Worm (Caenorhabditis elegans) whole organism, early embryonic: Measurements from ENCODE around the gene tbce-1.

Experiments
- B0310.2 ChIP-seq: sonication (generic microtip); optimal IDR thresholded peaks from 2 replicates; lab custom pipeline; 2016; ENCODE audit warnings: mild to moderate bottlenecking, missing genetic modification characterization, missing compliant biosample characterization
- F13C5.2 ChIP-seq: sonication (generic microtip); optimal IDR thresholded peaks from 2 replicates; lab custom pipeline; 2017; ENCODE audit warnings: mild to moderate bottlenecking, missing genetic modification characterization, inconsistent platforms, missing compliant biosample characterization
- aly-1 ChIP-seq: sonication (generic microtip); optimal IDR thresholded peaks from 2 replicates; lab custom pipeline; 2016; ENCODE audit warnings: missing genetic modification characterization, missing compliant biosample characterization
- ama-1 ChIP-seq: fragments of 150-350 bp; optimal IDR thresholded peaks from 2 replicates; lab custom pipeline; 2014
- ceh-13 ChIP-seq: fragments of 200-800 bp; sonication (Bioruptor generic); optimal IDR thresholded peaks from 2 replicates; lab custom pipeline; 2018; ENCODE audit warnings: mild to moderate bottlenecking, missing genetic modification characterization, missing compliant biosample characterization
- ceh-36 ChIP-seq: sonication (generic microtip); optimal IDR thresholded peaks from 2 replicates; lab custom pipeline; 2016; ENCODE audit warnings: missing genetic modification characterization, inconsistent platforms, missing compliant biosample characterization
- ets-7 ChIP-seq: sonication (generic microtip); optimal IDR thresholded peaks from 2 replicates; lab custom pipeline; 2016; ENCODE audit warnings: missing genotype, missing genetic modification characterization, missing compliant biosample characterization
- flt-1 ChIP-seq: fragments of 200-800 bp; sonication (Bioruptor generic); IDR thresholded peaks from 2 replicates; pipeline ENCODE4 v1.3.6; 2022; ENCODE audit warnings: missing genetic modification characterization, missing compliant biosample characterization
- hmbx-1 ChIP-seq: sonication (generic microtip); optimal IDR thresholded peaks from 2 replicates; lab custom pipeline; 2016; ENCODE audit warnings: mild to moderate bottlenecking, missing genetic modification characterization, missing compliant biosample characterization
- hmg-4 ChIP-seq: fragments of 200-800 bp; sonication (Bioruptor generic); optimal IDR thresholded peaks from 2 replicates; lab custom pipeline; 2018; ENCODE audit warnings: mild to moderate bottlenecking, missing genetic modification characterization, missing compliant biosample characterization
- hnd-1 ChIP-seq: sonication (generic microtip); optimal IDR thresholded peaks from 2 replicates; lab custom pipeline; 2016; ENCODE audit warnings: missing genetic modification characterization, missing compliant biosample characterization
- pes-1 ChIP-seq: fragments of 200-800 bp; sonication (Bioruptor generic); IDR thresholded peaks from 2 replicates; pipeline ENCODE4 v1.3.6; 2022; ENCODE audit warnings: missing genetic modification reagents, missing genetic modification characterization, missing compliant biosample characterization
- scrt-1 ChIP-seq: fragments of 200-800 bp; sonication (Bioruptor generic); IDR thresholded peaks from 2 replicates; pipeline ENCODE4 v1.3.6; 2022; ENCODE audit warnings: missing genetic modification characterization, missing compliant biosample characterization
- sea-1 ChIP-seq: fragments of 200-800 bp; sonication (Bioruptor generic); conservative IDR thresholded peaks from 2 replicates; pipeline ENCODE4 v1.3.6; 2022; ENCODE audit warnings: missing genetic modification characterization, missing compliant biosample characterization
- tbx-11 ChIP-seq: fragments of 200-800 bp; sonication (Bioruptor generic); IDR thresholded peaks from 2 replicates; pipeline ENCODE4 v1.3.6; 2022; ENCODE audit warnings: missing genetic modification characterization, missing compliant biosample characterization
- tbx-37 ChIP-seq: fragments of 200-800 bp; sonication (Bioruptor generic); conservative IDR thresholded peaks from 2 replicates; pipeline ENCODE4 v1.3.6; 2022; ENCODE audit warnings: missing genetic modification reagents, missing genetic modification characterization, missing compliant biosample characterization
- tra-4 ChIP-seq: sonication (generic microtip); optimal IDR thresholded peaks from 2 replicates; lab custom pipeline; 2017; ENCODE audit warnings: missing genetic modification characterization, missing compliant biosample characterization

The tbce-1 gene

ce11 chrIV:8262671-8263070, 31.8 kb upstream of the tbce-1 start:
- TF ChIP-seq ets-7 (tag; lab: Kevin White, UChicago) (no peak), hmg-4 (GFP tag; lab: Kevin White, UChicago) (no peak), hmbx-1 (tag; lab: Kevin White, UChicago) (no peak), ceh-36 (tag; lab: Kevin White, UChicago) (no peak), sea-1 (GFP tag; lab: Robert Waterston, UW) (no peak), scrt-1 (GFP tag; lab: Robert Waterston, UW) (no peak), F13C5.2 (tag; lab: Kevin White, UChicago) (no peak), B0310.2 (no peak), ceh-13 (GFP tag; lab: Kevin White, UChicago) (no peak), ama-1 (no peak), tbx-11 (GFP tag; lab: Robert Waterston, UW) (no peak), aly-1 (tag; lab: Kevin White, UChicago) (no peak), hnd-1 (no peak)

- TF ChIP-seq ama-1 (no peak), ceh-36 (tag; lab: Kevin White, UChicago) (no peak), hnd-1 (no peak), sea-1 (GFP tag; lab: Robert Waterston, UW) (no peak), flt-1 (GFP tag; lab: Robert Waterston, UW) (no peak), aly-1 (tag; lab: Kevin White, UChicago) (no peak), tbx-37 (GFP tag; lab: Robert Waterston, UW) (no peak), ets-7 (tag; lab: Kevin White, UChicago) (no peak), hmbx-1 (tag; lab: Kevin White, UChicago) (no peak), B0310.2 (no peak), tra-4 (tag; lab: Kevin White, UChicago) (no peak), tbx-11 (GFP tag; lab: Robert Waterston, UW) (no peak), ceh-13 (GFP tag; lab: Kevin White, UChicago) (no peak)
These were observed 28.2 kb upstream of the tbce-1 start for ce11 chrIV:8266024-8266949.

ce11 chrIV:8268024-8268423, 26.5 kb upstream of the tbce-1 start, which contains the start of the genes K07H8.5 and K07H8.8:
Gene K07H8.5, plus strand, starts transcription at chrIV:8268324.
Gene K07H8.8, minus strand, starts transcription at chrIV:8268412.
- TF ChIP-seq aly-1 (tag; lab: Kevin White, UChicago) (no peak), scrt-1 (GFP tag; lab: Robert Waterston, UW) (no peak), ets-7 (tag; lab: Kevin White, UChicago) (no peak), hmbx-1 (tag; lab: Kevin White, UChicago) (no peak), tbx-37 (GFP tag; lab: Robert Waterston, UW) (no peak), flt-1 (GFP tag; lab: Robert Waterston, UW) (no peak), hmg-4 (GFP tag; lab: Kevin White, UChicago) (no peak), pes-1 (GFP tag; lab: Robert Waterston, UW) (no peak), sea-1 (GFP tag; lab: Robert Waterston, UW) (no peak), ceh-13 (GFP tag; lab: Kevin White, UChicago) (no peak), F13C5.2 (tag; lab: Kevin White, UChicago) (no peak), ama-1 (no peak), tbx-11 (GFP tag; lab: Robert Waterston, UW) (no peak)

ce11 chrIV:8273334-8273733, 21.2 kb upstream of the tbce-1 start:
- TF ChIP-seq hnd-1: no peak
- TF ChIP-seq flt-1 (GFP tag; lab: Robert Waterston, UW): no peak
- TF ChIP-seq ceh-13 (GFP tag; lab: Kevin White, UChicago): no peak
- no peak for TF ChIP-seq sea-1 (GFP tag; lab: Robert Waterston, UW)
- TF ChIP-seq tra-4 (tag; lab: Kevin White, UChicago): no peak

ce11 chrIV:8275232-8275631, 19.3 kb upstream of the tbce-1 start, which contains the start of gene K07H8.11:
Gene K07H8.11, minus strand, starts transcription at chrIV:8275332.
- TF ChIP-seq hmg-4 (GFP tag; lab: Kevin White, UChicago) (no peak), pes-1 (GFP tag; lab: Robert Waterston, UW) (no peak), flt-1 (GFP tag; lab: Robert Waterston, UW) (no peak), aly-1 (tag; lab: Kevin White, UChicago) (no peak), B0310.2 (no peak), tbx-37 (GFP tag; lab: Robert Waterston, UW) (no peak), ama-1 (no peak), F13C5.2 (tag; lab: Kevin White, UChicago) (no peak), hnd-1 (no peak), scrt-1 (GFP tag; lab: Robert Waterston, UW) (no peak), sea-1 (GFP tag; lab: Robert Waterston, UW) (no peak)

ce11 chrIV:8276609-8277008, 17.9 kb upstream of the tbce-1 start, which contains the start of gene K07H8.12:
Gene K07H8.12, minus strand, starts transcription at chrIV:8276709.
- no peak for TF ChIP-seq tra-4 (tag; lab: Kevin White, UChicago)
- TF ChIP-seq pes-1 (GFP tag; lab: Robert Waterston, UW): no peak
- no peak for TF ChIP-seq ets-7 (tag; lab: Kevin White, UChicago)
- no peak for TF ChIP-seq ceh-13 (GFP tag; lab: Kevin White, UChicago)
- no peak for TF ChIP-seq aly-1 (tag; lab: Kevin White, UChicago)
- no peak for TF ChIP-seq sea-1 (GFP tag; lab: Robert Waterston, UW)
- TF ChIP-seq ama-1: no peak
- TF ChIP-seq F13C5.2 (tag; lab: Kevin White, UChicago): no peak
- no peak for TF ChIP-seq scrt-1 (GFP tag; lab: Robert Waterston, UW)
- TF ChIP-seq B0310.2: no peak
- no peak for TF ChIP-seq ceh-36 (tag; lab: Kevin White, UChicago)
- no peak for TF ChIP-seq tbx-11 (GFP tag; lab: Robert Waterston, UW)
- no peak for TF ChIP-seq hnd-1
